Worm (Caenorhabditis elegans): ENCODE measurements around the gene K09C8.2.

K09C8.2 gene

DNA sequence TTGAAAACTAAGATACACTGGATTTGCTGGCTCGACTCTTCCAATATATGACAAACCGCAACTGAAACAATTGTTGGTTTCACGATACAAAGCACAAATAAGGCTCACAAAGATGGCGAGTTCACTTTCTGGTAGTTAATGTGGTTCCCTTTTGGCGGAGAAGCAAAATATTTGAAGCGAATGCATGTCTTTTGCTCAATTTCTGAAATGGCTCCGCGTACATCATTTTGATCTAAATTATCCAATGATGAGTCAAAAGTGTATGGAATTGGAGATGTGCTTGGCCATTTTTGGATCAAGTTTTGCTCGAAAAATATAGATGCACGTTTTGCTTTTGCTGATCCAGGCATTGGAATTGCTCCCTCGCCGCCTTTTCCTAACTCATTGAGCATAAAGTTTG, 2.5 kb downstream of the K09C8.2 start:
- TF ChIP-seq nhr-28 (tag; optimal IDR thresholded peaks at IDR 0.05) = no peak
- no peak for TF ChIP-seq nhr-23 (tag; optimal IDR thresholded peaks at IDR 0.05)
- TF ChIP-seq R02D3.7 (tag; optimal IDR thresholded peaks at IDR 0.05) = no peak
- TF ChIP-seq snpc-4 (tag; optimal IDR thresholded peaks at IDR 0.05) = no peak
- TF ChIP-seq egl-27 (tag; optimal IDR thresholded peaks at IDR 0.05) = no peak
- TF ChIP-seq unc-39 (tag; optimal IDR thresholded peaks at IDR 0.05) = no peak
- no peak for TF ChIP-seq lin-39 (tag; optimal IDR thresholded peaks at IDR 0.05)
- no peak for TF ChIP-seq tbx-2 (tag; optimal IDR thresholded peaks at IDR 0.05)
- no peak for TF ChIP-seq fos-1 (tag; optimal IDR thresholded peaks at IDR 0.05)
- TF ChIP-seq lsy-12 (tag; optimal IDR thresholded peaks at IDR 0.05) = no peak
- TF ChIP-seq pqm-1 (tag; optimal IDR thresholded peaks at IDR 0.05) = no peak
- no peak for TF ChIP-seq aly-2 (tag; optimal IDR thresholded peaks at IDR 0.05)
- TF ChIP-seq zag-1 (tag; optimal IDR thresholded peaks at IDR 0.05) = no peak

DNA sequence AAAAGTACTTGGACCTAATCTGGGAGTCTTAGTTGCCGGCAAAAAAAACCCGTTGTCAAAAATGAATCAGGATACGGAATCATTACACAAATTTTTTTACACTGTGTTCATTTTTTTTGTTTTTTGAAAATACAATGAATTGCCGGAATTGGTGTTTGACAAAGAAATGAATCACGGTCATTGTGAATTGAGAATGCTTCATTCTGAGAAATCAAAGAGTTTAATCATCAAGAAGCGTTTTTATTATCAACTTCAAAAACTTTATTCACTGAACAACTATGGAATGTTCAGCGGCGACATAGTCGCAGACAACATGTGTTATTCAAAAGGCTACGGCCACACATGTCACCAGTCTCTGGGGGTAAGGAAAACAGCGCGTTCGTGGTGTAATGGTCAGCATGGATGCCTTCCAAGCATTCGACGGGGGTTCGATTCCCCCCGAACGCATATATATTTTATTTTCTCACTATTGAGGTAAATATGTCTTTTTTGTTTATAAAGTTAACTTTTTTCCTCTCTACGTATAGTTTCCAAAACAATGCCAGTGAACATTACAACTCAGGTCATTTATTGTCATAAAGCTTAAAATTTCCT, 4.3 kb downstream of the K09C8.2 start, which contains the start of gene nas-10:
Gene nas-10, minus strand, starts transcription at position 51 of the 594 bp plus-strand sequence.
- TF ChIP-seq nhr-67 (tag; optimal IDR thresholded peaks at IDR 0.05) = no peak
- TF ChIP-seq snpc-4 (tag; optimal IDR thresholded peaks at IDR 0.05) = no peak
- TF ChIP-seq nhr-76 (tag; optimal IDR thresholded peaks at IDR 0.05) = no peak
- no peak for TF ChIP-seq R02D3.7 (tag; optimal IDR thresholded peaks at IDR 0.05)
- TF ChIP-seq ztf-4 (tag; optimal IDR thresholded peaks at IDR 0.05) = peak; percentile 46
- no peak for TF ChIP-seq zag-1 (tag; optimal IDR thresholded peaks at IDR 0.05)
- TF ChIP-seq lin-15B (tag; optimal IDR thresholded peaks at IDR 0.05) = no peak
- peak; percentile 88 for TF ChIP-seq nhr-43 (tag; optimal IDR thresholded peaks at IDR 0.05; ENCODE audit: poor library complexity, severe bottlenecking)
- no peak for TF ChIP-seq ceh-28 (tag; optimal IDR thresholded peaks at IDR 0.05)
- TF ChIP-seq fos-1 (tag; optimal IDR thresholded peaks at IDR 0.05) = no peak
- no peak for TF ChIP-seq mdl-1 (tag; optimal IDR thresholded peaks at IDR 0.05)
- peak; percentile 18 for TF ChIP-seq jun-1 (tag; optimal IDR thresholded peaks at IDR 0.05)
- no peak for TF ChIP-seq ceh-16 (tag; optimal IDR thresholded peaks at IDR 0.05)
- TF ChIP-seq ztf-11 (tag; optimal IDR thresholded peaks at IDR 0.05) = no peak
- TF ChIP-seq lin-39 (tag; optimal IDR thresholded peaks at IDR 0.05) = peak; percentile 53
- peak in 1 of 3 experiments; percentile 12 for TF ChIP-seq elt-3 (tag; optimal IDR thresholded peaks at IDR 0.05)
- no peak for TF ChIP-seq aly-2 (tag; optimal IDR thresholded peaks at IDR 0.05)
- no peak for TF ChIP-seq unc-62 (GFP tag; optimal IDR thresholded peaks at IDR 0.05)
- TF ChIP-seq sea-2 (GFP tag; optimal IDR thresholded peaks at IDR 0.05) = no peak
- TF ChIP-seq nfya-1 (tag; optimal IDR thresholded peaks at IDR 0.05; ENCODE audit: insufficient read depth) = no peak
- TF ChIP-seq elt-1 (tag; optimal IDR thresholded peaks at IDR 0.05) = no peak
- peak; percentile 18 for TF ChIP-seq nhr-25 (tag; optimal IDR thresholded peaks at IDR 0.05)
- TF ChIP-seq nhr-23 (tag; optimal IDR thresholded peaks at IDR 0.05) = no peak
- TF ChIP-seq daf-12 (tag; optimal IDR thresholded peaks at IDR 0.05) = no peak
- TF ChIP-seq pha-4 (tag; optimal IDR thresholded peaks at IDR 0.05) = no peak
- TF ChIP-seq ama-1 (optimal IDR thresholded peaks at IDR 0.05) = no peak
- TF ChIP-seq elt-2 (tag; optimal IDR thresholded peaks at IDR 0.05) = peak; percentile 51
- no peak for TF ChIP-seq fkh-10 (GFP tag; optimal IDR thresholded peaks at IDR 0.05)
- TF ChIP-seq lsy-12 (tag; optimal IDR thresholded peaks at IDR 0.05) = peak; percentile 65
- TF ChIP-seq nhr-77 (tag; optimal IDR thresholded peaks at IDR 0.05) = no peak
- peak; percentile 11 for TF ChIP-seq skn-1 (tag; optimal IDR thresholded peaks at IDR 0.05)
- TF ChIP-seq mml-1 (tag; optimal IDR thresholded peaks at IDR 0.05) = no peak
- TF ChIP-seq fkh-2 (tag; optimal IDR thresholded peaks at IDR 0.05) = no peak
- no peak for TF ChIP-seq unc-39 (tag; optimal IDR thresholded peaks at IDR 0.05)
- TF ChIP-seq ceh-9 (tag; optimal IDR thresholded peaks at IDR 0.05) = no peak
- peak; percentile 61 for TF ChIP-seq ceh-82 (tag; optimal IDR thresholded peaks at IDR 0.05)
- no peak for TF ChIP-seq ZK546.5 (tag; optimal IDR thresholded peaks at IDR 0.05)
- TF ChIP-seq egl-27 (tag; optimal IDR thresholded peaks at IDR 0.05) = no peak
- no peak for TF ChIP-seq nhr-12 (tag; optimal IDR thresholded peaks at IDR 0.05)
- TF ChIP-seq pqm-1 (tag; optimal IDR thresholded peaks at IDR 0.05) = peak; percentile 31
- peak; percentile 17 for TF ChIP-seq hmg-11 (tag; optimal IDR thresholded peaks at IDR 0.05)
- TF ChIP-seq nhr-237 (tag; optimal IDR thresholded peaks at IDR 0.05) = no peak
- no peak for TF ChIP-seq egl-5 (tag; optimal IDR thresholded peaks at IDR 0.05)
- TF ChIP-seq nhr-28 (tag; optimal IDR thresholded peaks at IDR 0.05) = no peak
- peak; percentile 63 for TF ChIP-seq tbx-2 (tag; optimal IDR thresholded peaks at IDR 0.05)
- TF ChIP-seq eor-1 (tag; optimal IDR thresholded peaks at IDR 0.05) = no peak
- TF ChIP-seq nhr-11 (tag; optimal IDR thresholded peaks at IDR 0.05) = no peak

All from whole organism, L3 larva.